Worm (Caenorhabditis elegans) whole organism, L2 larva: ENCODE data around the gene H10D18.5.

Experiments used
- C34F6.9 ChIP-seq: fragments of 150-350 bp; optimal IDR thresholded peaks from 2 replicates; lab custom pipeline; 2014; ENCODE audit warnings: missing biosample characterization, missing genetic modification characterization
- Y55F3AM.14 ChIP-seq: fragments of 200-800 bp; sonication (Bioruptor generic); optimal IDR thresholded peaks from 2 replicates; lab custom pipeline; 2018; ENCODE audit warnings: mild to moderate bottlenecking, missing genetic modification characterization, missing compliant biosample characterization
- ZK546.5 ChIP-seq: sonication (generic microtip); optimal IDR thresholded peaks from 2 replicates; lab custom pipeline; 2017; ENCODE audit warnings: missing biosample characterization, missing genetic modification characterization
- aly-2 ChIP-seq: fragments of 150-350 bp; optimal IDR thresholded peaks from 2 replicates; lab custom pipeline; 2014; ENCODE audit warnings: missing biosample characterization, missing genetic modification characterization
- ama-1 ChIP-seq: fragments of 150-350 bp; optimal IDR thresholded peaks from 2 replicates; lab custom pipeline; 2018; ENCODE audit warnings: inconsistent platforms
- blmp-1 ChIP-seq: sonication (generic microtip); optimal IDR thresholded peaks from 2 replicates; lab custom pipeline; 2017; ENCODE audit warnings: missing genetic modification characterization, mild to moderate bottlenecking, missing compliant biosample characterization, antibody characterized with exemption, moderate library complexity; ENCODE audit not compliant: insufficient read depth
- ceh-16 ChIP-seq: fragments of 150-350 bp; optimal IDR thresholded peaks from 2 replicates; lab custom pipeline; 2014; ENCODE audit warnings: missing biosample characterization, missing genetic modification characterization
- ceh-82 ChIP-seq: fragments of 150-350 bp; optimal IDR thresholded peaks from 2 replicates; lab custom pipeline; 2014; ENCODE audit warnings: missing biosample characterization, missing genetic modification characterization
- crh-2 ChIP-seq: sonication (generic microtip); optimal IDR thresholded peaks from 2 replicates; lab custom pipeline; 2017; ENCODE audit warnings: missing biosample characterization, missing genetic modification characterization
- dmd-4 ChIP-seq: sonication (generic microtip); optimal IDR thresholded peaks from 2 replicates; lab custom pipeline; 2017; ENCODE audit warnings: missing biosample characterization, missing genetic modification characterization
- egl-27 ChIP-seq: sonication (generic microtip); optimal IDR thresholded peaks from 3 replicates; lab custom pipeline; 2017; ENCODE audit warnings: missing biosample characterization, missing genetic modification reagents, missing genetic modification characterization
- elt-1 ChIP-seq: fragments of 150-350 bp; optimal IDR thresholded peaks from 2 replicates; lab custom pipeline; 2014; ENCODE audit warnings: missing biosample characterization, missing genetic modification characterization
- elt-3 ChIP-seq: sonication (generic microtip); optimal IDR thresholded peaks from 2 replicates; lab custom pipeline; 2017; ENCODE audit warnings: missing biosample characterization, missing genetic modification characterization
- fos-1 ChIP-seq: fragments of 150-350 bp; optimal IDR thresholded peaks from 2 replicates; lab custom pipeline; 2014; ENCODE audit warnings: missing biosample characterization, missing genetic modification characterization
- lin-13 ChIP-seq: fragments of 150-350 bp; optimal IDR thresholded peaks from 2 replicates; lab custom pipeline; 2014; ENCODE audit warnings: missing biosample characterization, missing genetic modification reagents, missing genetic modification characterization
- lin-39 ChIP-seq: fragments of 150-350 bp; optimal IDR thresholded peaks from 2 replicates; lab custom pipeline; 2014; ENCODE audit warnings: missing biosample characterization, missing genetic modification reagents, missing genetic modification characterization
- lsy-2 ChIP-seq, 2 experiments: fragments of 150-350 bp in 1 of 2; sonication (generic microtip) in 1 of 2; optimal IDR thresholded peaks; 2 replicates each; lab custom pipeline; 2014 to 2017; ENCODE audit warnings: missing biosample characterization in 2 of 2, missing genetic modification characterization in 2 of 2
- mbf-1 ChIP-seq: sonication (generic microtip); optimal IDR thresholded peaks from 2 replicates; lab custom pipeline; 2017; ENCODE audit warnings: missing biosample characterization, missing genetic modification characterization
- mdl-1 ChIP-seq, 2 experiments: fragments of 150-350 bp in 1 of 2; sonication (generic microtip) in 1 of 2; optimal IDR thresholded peaks; 2 replicates each; lab custom pipeline; 2017; ENCODE audit warnings: missing biosample characterization in 2 of 2, missing genetic modification characterization in 2 of 2
- nhr-10 ChIP-seq: sonication (generic microtip); optimal IDR thresholded peaks from 2 replicates; lab custom pipeline; 2017; ENCODE audit warnings: missing biosample characterization, missing genetic modification characterization
- nhr-11 ChIP-seq: fragments of 150-350 bp; optimal IDR thresholded peaks from 2 replicates; lab custom pipeline; 2014; ENCODE audit warnings: missing biosample characterization, missing genetic modification characterization
- nhr-12 ChIP-seq: fragments of 150-350 bp; optimal IDR thresholded peaks from 2 replicates; lab custom pipeline; 2014; ENCODE audit warnings: missing biosample characterization, missing genetic modification characterization
- nhr-129 ChIP-seq: fragments of 150-350 bp; optimal IDR thresholded peaks from 2 replicates; lab custom pipeline; 2014; ENCODE audit warnings: missing biosample characterization, missing genetic modification characterization
- nhr-21 ChIP-seq: fragments of 150-350 bp; optimal IDR thresholded peaks from 2 replicates; lab custom pipeline; 2014; ENCODE audit warnings: missing biosample characterization, missing genetic modification characterization
- nhr-23 ChIP-seq: fragments of 150-350 bp; optimal IDR thresholded peaks from 2 replicates; lab custom pipeline; 2014; ENCODE audit warnings: missing biosample characterization, missing genetic modification reagents, missing genetic modification characterization
- nhr-237 ChIP-seq: fragments of 150-350 bp; optimal IDR thresholded peaks from 2 replicates; lab custom pipeline; 2014; ENCODE audit warnings: missing biosample characterization, missing genetic modification characterization
- nhr-25 ChIP-seq: fragments of 150-350 bp; sonication (generic microtip); optimal IDR thresholded peaks from 3 replicates; lab custom pipeline; 2014; ENCODE audit warnings: missing biosample characterization, missing genetic modification characterization
- nhr-6 ChIP-seq: fragments of 150-350 bp; optimal IDR thresholded peaks from 2 replicates; lab custom pipeline; 2014; ENCODE audit warnings: missing biosample characterization, missing genetic modification characterization
- nhr-77 ChIP-seq: fragments of 150-350 bp; optimal IDR thresholded peaks from 2 replicates; lab custom pipeline; 2014; ENCODE audit warnings: missing biosample characterization, missing genetic modification characterization
- peb-1 ChIP-seq: fragments of 150-350 bp; optimal IDR thresholded peaks from 2 replicates; lab custom pipeline; 2014; ENCODE audit warnings: missing biosample characterization, missing genetic modification characterization
- sem-4 ChIP-seq: fragments of 150-350 bp; optimal IDR thresholded peaks from 2 replicates; lab custom pipeline; 2014; ENCODE audit warnings: missing biosample characterization, missing genetic modification reagents, missing genetic modification characterization
- skn-1 ChIP-seq: sonication (generic microtip); optimal IDR thresholded peaks from 2 replicates; lab custom pipeline; 2017; ENCODE audit warnings: missing biosample characterization, missing genetic modification characterization
- sma-3 ChIP-seq: sonication (generic microtip); optimal IDR thresholded peaks from 2 replicates; lab custom pipeline; 2016; ENCODE audit warnings: missing genetic modification reagents, missing genetic modification characterization, missing compliant biosample characterization
- sma-9 ChIP-seq, 2 experiments: fragments of 150-350 bp in 1 of 2; sonication (generic microtip) in 1 of 2; optimal IDR thresholded peaks; 2 replicates each; lab custom pipeline; 2014 to 2016; ENCODE audit warnings: missing genetic modification characterization in 2 of 2, mild to moderate bottlenecking in 1 of 2, missing biosample characterization in 1 of 2, missing compliant biosample characterization in 1 of 2, missing genetic modification reagents in 1 of 2, moderate library complexity in 1 of 2
- snpc-4 ChIP-seq: fragments of 150-350 bp; optimal IDR thresholded peaks from 2 replicates; lab custom pipeline; 2014; ENCODE audit warnings: missing biosample characterization, missing genetic modification characterization
- unc-39 ChIP-seq: fragments of 150-350 bp; optimal IDR thresholded peaks from 2 replicates; lab custom pipeline; 2014; ENCODE audit warnings: missing biosample characterization, missing genetic modification characterization
- unc-62 ChIP-seq: fragments of 150-350 bp; optimal IDR thresholded peaks from 2 replicates; lab custom pipeline; 2014; ENCODE audit warnings: missing biosample characterization, missing genetic modification reagents, missing genetic modification characterization
- zag-1 ChIP-seq: fragments of 150-350 bp; optimal IDR thresholded peaks from 2 replicates; lab custom pipeline; 2014; ENCODE audit warnings: missing biosample characterization, missing genetic modification characterization
- ztf-1 ChIP-seq: fragments of 200-800 bp; sonication (Bioruptor generic); conservative IDR thresholded peaks from 2 replicates; pipeline ENCODE4 v1.3.6; 2022; ENCODE audit warnings: missing genetic modification characterization, missing compliant biosample characterization
- ztf-11 ChIP-seq: sonication (generic microtip); optimal IDR thresholded peaks from 2 replicates; lab custom pipeline; 2017; ENCODE audit warnings: missing biosample characterization, missing genetic modification characterization
- ztf-4 ChIP-seq: fragments of 150-350 bp; optimal IDR thresholded peaks from 2 replicates; lab custom pipeline; 2014; ENCODE audit warnings: missing biosample characterization, missing genetic modification characterization

H10D18.5 gene

ce11 chrV:3831616-3832015, at the start of gene H10D18.5:
H10D18.5 (minus strand) TSS chrV:3831716.
- TF ChIP-seq peb-1 (tag; lab: Kevin White, UChicago): no peak
- TF ChIP-seq egl-27 (tag; lab: Kevin White, UChicago): no peak
- no peak for TF ChIP-seq elt-1 (tag; lab: Kevin White, UChicago)
- TF ChIP-seq ceh-16 (tag; lab: Kevin White, UChicago): no peak
- TF ChIP-seq Y55F3AM.14 (GFP tag; lab: Kevin White, UChicago): no peak

- TF ChIP-seq sem-4 (tag; lab: Kevin White, UChicago) (no peak), nhr-6 (tag; lab: Kevin White, UChicago) (no peak), fos-1 (tag; lab: Kevin White, UChicago) (no peak), mbf-1 (tag; lab: Kevin White, UChicago) (no peak), blmp-1 (tag; lab: Kevin White, UChicago) (no peak), nhr-77 (tag; lab: Kevin White, UChicago) (no peak), nhr-11 (tag; lab: Kevin White, UChicago) (no peak), sma-9 (GFP tag; optimal IDR thresholded peaks at IDR 0.05; lab: Kevin White, UChicago) (no peak), sma-9 (tag; optimal IDR thresholded peaks at IDR 0.05; lab: Kevin White, UChicago) (no peak), unc-62 (GFP tag; lab: Kevin White, UChicago) (no peak), nhr-129 (tag; lab: Kevin White, UChicago) (no peak), lin-39 (tag; lab: Kevin White, UChicago) (no peak), nhr-23 (tag; lab: Kevin White, UChicago) (no peak), ZK546.5 (tag; lab: Kevin White, UChicago) (no peak), nhr-21 (tag; lab: Kevin White, UChicago) (no peak), ztf-11 (tag; lab: Kevin White, UChicago) (no peak), Y55F3AM.14 (GFP tag; lab: Kevin White, UChicago) (no peak), snpc-4 (no peak), ceh-82 (tag; lab: Kevin White, UChicago) (no peak)
Measured at ce11 chrV:3878223-3878622, 46.7 kb upstream of the H10D18.5 start, which contains the start of gene nhr-159. nhr-159 (minus strand) TSS chrV:3878323.

DNA sequence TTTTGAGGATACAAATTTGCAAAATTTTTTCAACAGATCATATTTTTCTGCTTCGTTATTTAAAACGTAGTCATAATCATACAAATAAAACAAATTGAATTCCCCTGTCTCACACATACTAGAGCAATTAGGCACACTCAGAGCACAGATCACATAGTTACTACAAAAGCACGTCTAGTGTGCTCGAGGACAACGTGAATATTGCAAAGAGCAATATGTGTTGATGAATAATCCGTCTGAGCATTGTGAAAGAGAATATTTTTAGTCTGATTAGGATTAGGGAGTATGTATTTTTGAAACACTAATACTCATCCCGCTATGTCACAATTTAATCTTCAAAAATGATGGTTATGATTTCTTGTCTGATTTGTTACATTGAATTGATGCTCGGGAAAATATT, 45.7 kb upstream of the H10D18.5 start:
- TF ChIP-seq lin-39 (tag; lab: Kevin White, UChicago): no peak
- TF ChIP-seq ZK546.5 (tag; lab: Kevin White, UChicago): no peak
- no peak for TF ChIP-seq nhr-12 (tag; lab: Kevin White, UChicago)
- TF ChIP-seq ama-1: no peak
- TF ChIP-seq unc-62 (GFP tag; lab: Kevin White, UChicago): no peak
- TF ChIP-seq nhr-21 (tag; lab: Kevin White, UChicago): peak; percentile 3
- TF ChIP-seq, all 48 proteins: peak for 1

- TF ChIP-seq nhr-77 (tag; lab: Kevin White, UChicago): no peak
- no peak for TF ChIP-seq unc-62 (GFP tag; lab: Kevin White, UChicago)
- no peak for TF ChIP-seq crh-2 (tag; lab: Kevin White, UChicago)
- TF ChIP-seq sma-9 (GFP tag; optimal IDR thresholded peaks at IDR 0.05; lab: Kevin White, UChicago): peak; percentile 55
- no peak for TF ChIP-seq sma-9 (tag; optimal IDR thresholded peaks at IDR 0.05; lab: Kevin White, UChicago)
- TF ChIP-seq dmd-4 (tag; lab: Kevin White, UChicago): peak; percentile 54
- no peak for TF ChIP-seq nhr-12 (tag; lab: Kevin White, UChicago)
- TF ChIP-seq nhr-25 (tag; lab: Kevin White, UChicago): no peak
- TF ChIP-seq ceh-82 (tag; lab: Kevin White, UChicago): no peak
- no peak for TF ChIP-seq ztf-11 (tag; lab: Kevin White, UChicago)
- peak; percentile 87 for TF ChIP-seq nhr-21 (tag; lab: Kevin White, UChicago)
- no peak for TF ChIP-seq lin-13 (GFP tag; lab: Kevin White, UChicago)
- TF ChIP-seq fos-1 (tag; lab: Kevin White, UChicago): no peak
- TF ChIP-seq elt-3 (tag; lab: Kevin White, UChicago): no peak
- TF ChIP-seq nhr-10: no peak
- no peak for TF ChIP-seq ceh-16 (tag; lab: Kevin White, UChicago)
- TF ChIP-seq aly-2 (tag; lab: Kevin White, UChicago): no peak
- no peak for TF ChIP-seq Y55F3AM.14 (GFP tag; lab: Kevin White, UChicago)
- peak; percentile 1 for TF ChIP-seq C34F6.9
- peak in 1 of 2 experiments; percentile 42 for TF ChIP-seq lsy-2 (tag; optimal IDR thresholded peaks at IDR 0.05; lab: Kevin White, UChicago)
- TF ChIP-seq lin-39 (tag; lab: Kevin White, UChicago): no peak
- TF ChIP-seq ztf-4 (tag; lab: Kevin White, UChicago): peak; percentile 35
- TF ChIP-seq zag-1 (tag; lab: Kevin White, UChicago): no peak
- no peak for TF ChIP-seq blmp-1 (tag; lab: Kevin White, UChicago)
- no peak for TF ChIP-seq ztf-1 (GFP tag; lab: Robert Waterston, UW)
- TF ChIP-seq peb-1 (tag; lab: Kevin White, UChicago): no peak
- no peak for TF ChIP-seq elt-1 (tag; lab: Kevin White, UChicago)
- TF ChIP-seq snpc-4: no peak
- TF ChIP-seq unc-39 (tag; lab: Kevin White, UChicago): no peak
- no peak for TF ChIP-seq sma-3
- TF ChIP-seq skn-1: no peak
- no peak for TF ChIP-seq nhr-237
- no peak for TF ChIP-seq nhr-6 (tag; lab: Kevin White, UChicago)
- TF ChIP-seq ZK546.5 (tag; lab: Kevin White, UChicago): no peak
- no peak for TF ChIP-seq mdl-1 (tag; optimal IDR thresholded peaks at IDR 0.05; lab: Kevin White, UChicago)
Measured at ce11 chrV:3874102-3874744, 42.7 kb upstream of the H10D18.5 start, which contains the start of gene nhr-158. nhr-158 (minus strand) TSS chrV:3874152.
